Fruit fly (Drosophila melanogaster): ENCODE data around the gene CG4116.

DNA sequence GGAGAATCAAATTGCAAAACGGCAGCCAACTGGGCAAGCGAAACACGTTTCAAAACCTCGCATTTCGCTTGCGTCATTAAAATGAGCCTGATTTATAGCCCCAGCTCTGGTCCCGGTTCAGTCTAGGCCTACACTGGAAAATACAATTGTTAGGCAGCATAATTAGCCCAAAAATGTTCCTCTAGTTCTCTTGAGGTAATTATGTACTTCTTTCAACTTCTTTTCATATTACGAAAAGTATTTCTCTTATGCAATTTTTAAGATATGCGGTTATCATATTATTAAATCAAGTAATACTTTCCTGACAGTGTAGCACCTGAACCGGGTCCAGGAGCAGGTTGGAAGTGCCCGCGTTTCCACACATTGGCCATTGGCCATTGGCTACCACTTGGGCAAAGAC, 22.6 kb downstream of the CG4116 start:
- TF ChIP-seq psq (optimal IDR thresholded peaks at IDR 0.05) = no peak
- no peak for TF ChIP-seq Sin3A (optimal IDR thresholded peaks at IDR 0.05)
- no peak for TF ChIP-seq Myc (optimal IDR thresholded peaks at IDR 0.05)
- TF ChIP-seq insv (optimal IDR thresholded peaks at IDR 0.05) = no peak
- no peak for TF ChIP-seq ttk (optimal IDR thresholded peaks at IDR 0.05)
- TF ChIP-seq h (optimal IDR thresholded peaks at IDR 0.05) = no peak
